Fruit fly (Drosophila melanogaster): ENCODE data around the gene nAChRbeta3.

nAChRbeta3 gene

DNA sequence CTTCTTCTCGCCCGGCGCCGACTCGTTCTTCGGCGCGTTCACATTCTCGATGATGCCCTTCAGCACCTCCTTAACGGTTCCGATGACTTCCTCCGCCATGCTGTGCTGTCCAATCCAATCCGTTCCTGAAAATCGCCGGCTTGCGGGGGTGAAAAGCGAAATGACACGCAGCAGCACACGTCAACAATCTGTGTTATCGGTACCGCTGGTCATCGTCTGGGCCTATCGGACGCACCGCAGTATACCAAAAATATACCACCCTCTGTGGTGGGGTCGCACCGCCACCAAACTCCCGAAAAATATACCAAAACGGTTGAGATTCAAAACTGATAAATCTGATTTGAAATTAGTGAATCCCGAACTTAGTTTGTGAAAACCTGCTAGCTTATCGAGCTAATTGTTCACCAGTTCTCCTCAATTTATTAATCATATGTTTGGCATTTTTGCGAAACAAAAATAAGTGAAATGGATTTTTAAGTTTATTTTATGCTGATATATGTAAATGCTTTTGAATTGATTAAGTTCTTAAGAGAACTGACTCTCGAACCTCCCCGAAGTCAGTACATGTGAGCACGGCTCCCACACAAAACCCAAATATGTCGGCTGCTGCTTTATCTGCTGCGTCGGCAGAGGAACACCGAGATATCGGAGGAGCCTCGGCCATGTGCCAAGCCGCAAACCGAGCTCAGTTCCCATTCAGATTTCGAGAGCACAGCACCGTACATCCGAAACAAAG is at the start of gene nAChRbeta3, which contains the start of gene Spp:
Gene nAChRbeta3 (plus strand): TSS at position 686 of the 736 bp plus-strand sequence.
Gene Spp (minus strand): TSS at position 210 of the 736 bp plus-strand sequence.
- TF ChIP-seq CG16813 (GFP tag; IDR thresholded peaks at IDR 0.05; ENCODE audit: partially characterized antibody) (peak; percentile 54), CG2120 (GFP tag; optimal IDR thresholded peaks at IDR 0.05) (no peak), Optix (GFP tag; IDR thresholded peaks at IDR 0.05) (no peak), trem (tag; optimal IDR thresholded peaks at IDR 0.05) (peak; percentile 33), CG14860 (GFP tag; IDR thresholded peaks at IDR 0.05; ENCODE audit: partially characterized antibody) (0 out of 3 replicates have a peak, but pooled peaks have one; percentile 45), CG2129 (GFP tag; IDR thresholded peaks at IDR 0.05; ENCODE audit: partially characterized antibody) (0 out of 2 replicates have a peak, but pooled peaks have one; percentile 14), dm (GFP tag; optimal IDR thresholded peaks at IDR 0.05) (peak; percentile 32), chinmo (GFP tag; IDR thresholded peaks at IDR 0.05; ENCODE audit: partially characterized antibody) (peak; percentile 59; the same call in 1 of the 4 replicates), sug (tag; optimal IDR thresholded peaks at IDR 0.05) (peak; percentile 56), nerfin-2 (GFP tag; IDR thresholded peaks at IDR 0.05; ENCODE audit: partially characterized antibody) (peak; percentile 51; the same call in 1 of the 2 replicates), lab (GFP tag; optimal IDR thresholded peaks at IDR 0.05) (no peak), kni (GFP tag; optimal IDR thresholded peaks at IDR 0.05) (no peak), Med (GFP tag) (peak; percentile 76), CG17186 (GFP tag; optimal IDR thresholded peaks at IDR 0.05) (peak; percentile 83), CG7271 (tag; optimal IDR thresholded peaks at IDR 0.05) (no peak), Hmr (GFP tag; optimal IDR thresholded peaks at IDR 0.05) (no peak), CG7963 (GFP tag; IDR thresholded peaks at IDR 0.05; ENCODE audit: partially characterized antibody) (0 out of 3 replicates have a peak, but pooled peaks have one; percentile 25), CG9797 (GFP tag; optimal IDR thresholded peaks at IDR 0.05) (peak; percentile 79), Nf-YC (tag; optimal IDR thresholded peaks at IDR 0.05) (peak; percentile 20), CG32532 (GFP tag; IDR thresholded peaks at IDR 0.05) (0 out of 2 replicates have a peak, but pooled peaks have one; percentile 27), zen2 (GFP tag; IDR thresholded peaks at IDR 0.05; ENCODE audit: partially characterized antibody) (peak; percentile 40; the same call in 2 of the 3 replicates), knrl (GFP tag; IDR thresholded peaks at IDR 0.05; ENCODE audit: partially characterized antibody) (0 out of 3 replicates have a peak, but pooled peaks have one; percentile 37), grn (GFP tag; optimal IDR thresholded peaks at IDR 0.05) (no peak), hbn (GFP tag; IDR thresholded peaks at IDR 0.05; ENCODE audit: partially characterized antibody) (peak; percentile 60; the same call in 1 of the 2 replicates), pzg (GFP tag; optimal IDR thresholded peaks at IDR 0.05) (peak; percentile 75), CG15514 (GFP tag; optimal IDR thresholded peaks at IDR 0.05) (peak; percentile 65), amos (GFP tag; IDR thresholded peaks at IDR 0.05; ENCODE audit: partially characterized antibody) (peak; percentile 69; the same call in 1 of the 2 replicates), tna (GFP tag; IDR thresholded peaks at IDR 0.05; ENCODE audit: partially characterized antibody) (peak; percentile 67), CG2116 (GFP tag; optimal IDR thresholded peaks at IDR 0.05) (peak; percentile 68), HLH4C (GFP tag; IDR thresholded peaks at IDR 0.05; ENCODE audit: partially characterized antibody) (peak; percentile 68), Scr (GFP tag; IDR thresholded peaks at IDR 0.05; ENCODE audit: partially characterized antibody) (peak; percentile 52), lov (optimal IDR thresholded peaks at IDR 0.05) (no peak), lov (GFP tag; IDR thresholded peaks at IDR 0.05) (no peak), Sin3A (optimal IDR thresholded peaks at IDR 0.05) (peak; percentile 10), Opbp (GFP tag; IDR thresholded peaks at IDR 0.05; ENCODE audit: partially characterized antibody) (peak; percentile 62; the same call in 1 of the 3 replicates), E2f2 (GFP tag; IDR thresholded peaks at IDR 0.05) (peak; percentile 74), Doc3 (GFP tag; IDR thresholded peaks at IDR 0.05; ENCODE audit: partially characterized antibody) (peak; percentile 39; the same call in 1 of the 3 replicates), Sry-δ (GFP tag; optimal IDR thresholded peaks at IDR 0.05) (peak; percentile 59), sna (GFP tag; IDR thresholded peaks at IDR 0.05; ENCODE audit: partially characterized antibody) (peak; percentile 58), crol (GFP tag; IDR thresholded peaks at IDR 0.05) (peak; percentile 69), CTCF (GFP tag; optimal IDR thresholded peaks at IDR 0.05) (peak; percentile 22), sob (GFP tag; IDR thresholded peaks at IDR 0.05) (0 out of 2 replicates have a peak, but pooled peaks have one; percentile 12), CG34224 (GFP tag; IDR thresholded peaks at IDR 0.05; ENCODE audit: partially characterized antibody) (peak; percentile 61), pfk (GFP tag; optimal IDR thresholded peaks at IDR 0.05) (no peak), Bgb (GFP tag; IDR thresholded peaks at IDR 0.05; ENCODE audit: partially characterized antibody) (peak; percentile 59), CG17568 (GFP tag; optimal IDR thresholded peaks at IDR 0.05) (no peak)

Data from whole organism, embryonic.